Worm (Caenorhabditis elegans) whole organism, mixed stage, embryonic: ENCODE results near the gene ZC178.2.

Experiments
- ham-2 ChIP-seq: fragments of 200-800 bp; sonication (Bioruptor generic); optimal IDR thresholded peaks from 2 replicates; lab custom pipeline; 2018; ENCODE audit warnings: mild to moderate bottlenecking, missing genetic modification characterization, missing compliant biosample characterization
- sptf-1 ChIP-seq: sonication (generic microtip); optimal IDR thresholded peaks from 2 replicates; lab custom pipeline; 2017; ENCODE audit warnings: mild to moderate bottlenecking, missing genetic modification characterization, moderate library complexity, missing compliant biosample characterization
- unc-62 ChIP-seq: fragments of 150-350 bp; optimal IDR thresholded peaks from 2 replicates; lab custom pipeline; 2014; ENCODE audit warnings: missing biosample characterization, missing genetic modification reagents, missing genetic modification characterization

DNA sequence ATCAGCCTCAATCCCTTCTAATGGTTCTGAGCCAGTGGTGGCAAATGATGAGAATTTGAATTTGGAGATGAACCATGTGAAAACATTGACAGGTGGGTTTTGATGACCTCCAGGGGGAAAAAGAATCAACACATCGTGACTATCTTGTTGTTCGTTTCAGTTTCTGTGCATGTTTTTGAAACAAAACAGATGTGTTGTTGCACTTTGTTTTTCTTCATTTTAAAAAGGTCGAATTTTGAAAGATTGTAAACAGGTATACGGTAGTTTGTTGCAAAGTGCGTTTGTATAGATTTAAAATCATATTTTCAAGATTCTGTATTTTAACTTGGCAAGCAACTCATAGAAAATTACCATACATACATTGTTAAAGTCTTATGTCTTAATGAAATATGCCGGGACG is 61.4 kb downstream of the ZC178.2 start:
- TF ChIP-seq sptf-1: no peak
- TF ChIP-seq ham-2 (GFP tag; lab: Kevin White, UChicago): no peak
- no peak for TF ChIP-seq unc-62
